Worm (Caenorhabditis elegans): ENCODE results near the gene F42G2.7.

The F42G2.7 gene

ce11 chrII:2452492-2452891, 34.5 kb downstream of the F42G2.7 start (continued):
- TF ChIP-seq hsf-1 (GFP tag; IDR thresholded peaks at IDR 0.05) (peak; percentile 35; the same call in 1 of the 2 replicates), dox-1 (GFP tag; IDR thresholded peaks at IDR 0.05) (peak; percentile 56), him-1 (tag; optimal IDR thresholded peaks at IDR 0.05) (no peak), B0336.3 (GFP tag; IDR thresholded peaks at IDR 0.05) (peak; percentile 19; the same call in 1 of the 2 replicates), let-607 (tag; optimal IDR thresholded peaks at IDR 0.05) (no peak), K11D2.4 (GFP tag; IDR thresholded peaks at IDR 0.05) (0 out of 2 replicates have a peak, but pooled peaks have one; percentile 21), B0019.2 (GFP tag; conservative IDR thresholded peaks at IDR 0.05) (no peak), ccch-3 (GFP tag; optimal IDR thresholded peaks at IDR 0.05) (no peak), madf-6 (GFP tag; IDR thresholded peaks at IDR 0.05) (peak; percentile 17; the same call in 1 of the 2 replicates), hmg-20 (GFP tag; IDR thresholded peaks at IDR 0.05) (no peak), F39B2.1 (GFP tag; IDR thresholded peaks at IDR 0.05) (no peak), F57C9.4 (tag; optimal IDR thresholded peaks at IDR 0.05) (no peak), F37B4.10 (GFP tag; IDR thresholded peaks at IDR 0.05) (no peak), ztf-28 (GFP tag; IDR thresholded peaks at IDR 0.05) (no peak), mel-28 (tag; optimal IDR thresholded peaks at IDR 0.05; ENCODE audit: borderline replicate concordance) (no peak), aptf-2 (GFP tag; conservative IDR thresholded peaks at IDR 0.05) (no peak), lin-35 (GFP tag; optimal IDR thresholded peaks at IDR 0.05) (no peak), ceh-58 (GFP tag; IDR thresholded peaks at IDR 0.05) (no peak), fkh-3 (tag; optimal IDR thresholded peaks at IDR 0.05) (no peak), attf-3 (GFP tag; conservative IDR thresholded peaks at IDR 0.05) (no peak), hmg-1.2 (GFP tag; IDR thresholded peaks at IDR 0.05) (0 out of 2 replicates have a peak, but pooled peaks have one; percentile 17), Y56A3A.18 (GFP tag; IDR thresholded peaks at IDR 0.05) (no peak), nhr-27 (tag; optimal IDR thresholded peaks at IDR 0.05) (no peak), dpff-1 (tag; optimal IDR thresholded peaks at IDR 0.05) (no peak), zim-3 (tag; optimal IDR thresholded peaks at IDR 0.05) (no peak), atf-7 (tag; optimal IDR thresholded peaks at IDR 0.05) (no peak), nfya-2 (GFP tag; IDR thresholded peaks at IDR 0.05) (no peak), egrh-3 (GFP tag; IDR thresholded peaks at IDR 0.05) (no peak), T26A5.8 (tag; optimal IDR thresholded peaks at IDR 0.05) (no peak), rpc-1 (optimal IDR thresholded peaks at IDR 0.05) (no peak), rpc-1 (tag; optimal IDR thresholded peaks at IDR 0.05) (no peak), sptf-2 (GFP tag; optimal IDR thresholded peaks at IDR 0.05) (no peak), ztf-25 (GFP tag; IDR thresholded peaks at IDR 0.05) (no peak), aptf-3 (GFP tag; IDR thresholded peaks at IDR 0.05) (no peak), ceh-79 (tag; optimal IDR thresholded peaks at IDR 0.05) (no peak), ets-4 (GFP tag; optimal IDR thresholded peaks at IDR 0.05) (no peak), ama-1 (optimal IDR thresholded peaks at IDR 0.05) (no peak), ama-1 (GFP tag; optimal IDR thresholded peaks at IDR 0.05) (no peak), mxl-1 (tag; optimal IDR thresholded peaks at IDR 0.05) (no peak), D2030.7 (GFP tag; IDR thresholded peaks at IDR 0.05) (no peak), ztf-26 (tag; optimal IDR thresholded peaks at IDR 0.05) (no peak), madf-3 (GFP tag; IDR thresholded peaks at IDR 0.05) (0 out of 2 replicates have a peak, but pooled peaks have one; percentile 34), mcd-1 (GFP tag; IDR thresholded peaks at IDR 0.05) (0 out of 2 replicates have a peak, but pooled peaks have one; percentile 6), unc-130 (GFP tag; optimal IDR thresholded peaks at IDR 0.05) (no peak), C06A6.2 (GFP tag; conservative IDR thresholded peaks at IDR 0.05) (no peak), F52B5.7 (tag; optimal IDR thresholded peaks at IDR 0.05) (no peak), Y53F4B.3 (GFP tag; IDR thresholded peaks at IDR 0.05) (no peak), gei-17 (GFP tag; optimal IDR thresholded peaks at IDR 0.05) (no peak), cebp-1 (GFP tag; IDR thresholded peaks at IDR 0.05) (peak; percentile 40; the same call in 1 of the 2 replicates), cebp-1 (tag; optimal IDR thresholded peaks at IDR 0.05) (peak; percentile 68), T07F8.4 (tag; optimal IDR thresholded peaks at IDR 0.05) (no peak)

Data from whole organism, young adult.